Worm (Caenorhabditis elegans): ENCODE results near the gene repo-1.

- TF ChIP-seq nhr-237 (tag; optimal IDR thresholded peaks at IDR 0.05) = no peak
- TF ChIP-seq nhr-2 (tag; optimal IDR thresholded peaks at IDR 0.05) = no peak
- TF ChIP-seq nhr-76 (tag; optimal IDR thresholded peaks at IDR 0.05) = no peak
- TF ChIP-seq elt-1 (tag; optimal IDR thresholded peaks at IDR 0.05; ENCODE audit: borderline replicate concordance, insufficient read depth) = no peak
Observed at ce11 chrIV:12127838-12128237, 43.6 kb downstream of the repo-1 start.
